Fruit fly (Drosophila melanogaster) whole organism, embryonic: ENCODE results near the gene w.

ENCODE experiments used
- BEAF-32 ChIP-seq: fragments of 200-800 bp; sonication (Bioruptor generic); optimal IDR thresholded peaks from 3 replicates; lab custom pipeline; 2017; ENCODE audit warnings: missing biosample characterization, missing genetic modification characterization, mild to moderate bottlenecking, moderate library complexity, missing genetic modification reagents
- CG10565 ChIP-seq: fragments of 200-800 bp; sonication (Bioruptor generic); optimal IDR thresholded peaks from 3 replicates; lab custom pipeline; 2016; ENCODE audit warnings: missing biosample characterization, mild to moderate bottlenecking, missing genetic modification characterization
- CG12769 ChIP-seq: fragments of 200-800 bp; sonication (Bioruptor generic); optimal IDR thresholded peaks from 2 replicates; lab custom pipeline; 2019; ENCODE audit warnings: missing biosample characterization, mild to moderate bottlenecking, missing genetic modification characterization, moderate library complexity
- CG12942 ChIP-seq: fragments of 200-800 bp; sonication (Bioruptor generic); optimal IDR thresholded peaks from 3 replicates; lab custom pipeline; 2016; ENCODE audit warnings: missing biosample characterization, missing genetic modification characterization
- CG13296 ChIP-seq: fragments of 200-800 bp; sonication (Bioruptor generic); optimal IDR thresholded peaks from 3 replicates; lab custom pipeline; 2018; ENCODE audit warnings: missing biosample characterization, mild to moderate bottlenecking, missing genetic modification characterization
- CG1647 ChIP-seq: fragments of 200-800 bp; sonication (Bioruptor generic); optimal IDR thresholded peaks from 3 replicates; lab custom pipeline; 2016; ENCODE audit warnings: missing biosample characterization, missing genetic modification characterization
- CG16779 ChIP-seq: fragments of 200-800 bp; sonication (Bioruptor generic); IDR thresholded peaks from 2 replicates; pipeline ENCODE4 v1.3.6; 2022; ENCODE audit warnings: missing biosample characterization, missing genetic modification characterization
- CG18262 ChIP-seq: fragments of 200-800 bp; optimal IDR thresholded peaks from 3 replicates; lab custom pipeline; 2019; ENCODE audit warnings: missing biosample characterization, mild to moderate bottlenecking, missing genetic modification characterization, moderate library complexity
- CG18599 ChIP-seq: fragments of 200-800 bp; sonication (Bioruptor generic); optimal IDR thresholded peaks from 3 replicates; lab custom pipeline; 2017; ENCODE audit warnings: missing biosample characterization, missing genetic modification characterization, mild to moderate bottlenecking, moderate library complexity, missing genetic modification reagents
- CG2678 ChIP-seq: fragments of 200-800 bp; sonication (Bioruptor generic); optimal IDR thresholded peaks from 3 replicates; lab custom pipeline; 2019; ENCODE audit warnings: missing biosample characterization, mild to moderate bottlenecking, missing genetic modification characterization, moderate library complexity
- CG30403 ChIP-seq: fragments of 200-800 bp; sonication (Bioruptor generic); optimal IDR thresholded peaks from 3 replicates; lab custom pipeline; 2016; ENCODE audit warnings: missing biosample characterization, missing genetic modification characterization
- CG6175 ChIP-seq: fragments of 200-800 bp; sonication (Bioruptor generic); IDR thresholded peaks from 3 replicates; pipeline ENCODE4 v1.3.6; 2022; ENCODE audit warnings: missing biosample characterization, missing genetic modification characterization
- CG6272 ChIP-seq: fragments of 200-800 bp; sonication (Bioruptor generic); IDR thresholded peaks from 2 replicates; pipeline ENCODE4 v1.3.6; 2022; ENCODE audit warnings: missing biosample characterization, missing genetic modification characterization
- CG7928 ChIP-seq: fragments of 200-800 bp; sonication (Bioruptor generic); optimal IDR thresholded peaks from 2 replicates; lab custom pipeline; 2017; ENCODE audit warnings: missing biosample characterization, mild to moderate bottlenecking, missing genetic modification characterization
- CG8290 ChIP-seq, 3 experiments: fragments of 200-800 bp; sonication (Bioruptor generic); optimal IDR thresholded peaks; 2 replicates each; lab custom pipeline; 2016 to 2019; ENCODE audit warnings: missing biosample characterization in 3 of 3, missing genetic modification characterization in 3 of 3, mild to moderate bottlenecking in 2 of 3, moderate library complexity in 1 of 3
- CG9215 ChIP-seq: fragments of 200-800 bp; sonication (Bioruptor generic); IDR thresholded peaks from 2 replicates; pipeline ENCODE4 v1.3.6; 2022; ENCODE audit warnings: missing biosample characterization, missing genetic modification characterization
- CG9609 ChIP-seq: fragments of 200-800 bp; sonication (Bioruptor generic); optimal IDR thresholded peaks from 3 replicates; lab custom pipeline; 2016; ENCODE audit warnings: missing biosample characterization, missing genetic modification characterization
- CTCF ChIP-seq: fragments of 200-800 bp; sonication (Bioruptor generic); optimal IDR thresholded peaks from 2 replicates; lab custom pipeline; 2017; ENCODE audit warnings: missing biosample characterization, mild to moderate bottlenecking, missing genetic modification characterization, moderate library complexity
- E2f2 ChIP-seq: fragments of 200-800 bp; sonication (Bioruptor generic); IDR thresholded peaks from 2 replicates; pipeline ENCODE4 v1.3.6; 2022; ENCODE audit warnings: missing biosample characterization, missing genetic modification characterization
- ERR ChIP-seq: fragments of 200-800 bp; sonication (Bioruptor generic); optimal IDR thresholded peaks from 2 replicates; lab custom pipeline; 2016; ENCODE audit warnings: missing biosample characterization, missing genetic modification characterization
- Fer1 ChIP-seq: fragments of 200-800 bp; sonication (Bioruptor generic); optimal IDR thresholded peaks from 2 replicates; lab custom pipeline; 2017; ENCODE audit warnings: missing biosample characterization, mild to moderate bottlenecking, missing genetic modification characterization
- Hmr ChIP-seq: fragments of 200-800 bp; sonication (Bioruptor generic); optimal IDR thresholded peaks from 3 replicates; lab custom pipeline; 2017; ENCODE audit warnings: mild to moderate bottlenecking, missing biosample characterization, missing genetic modification reagents, missing genetic modification characterization
- Hr3 ChIP-seq: fragments of 200-800 bp; sonication (Bioruptor generic); optimal IDR thresholded peaks from 3 replicates; lab custom pipeline; 2016; ENCODE audit warnings: missing biosample characterization, missing genetic modification characterization
- Jarid2 ChIP-seq: fragments of 200-800 bp; sonication (Bioruptor generic); optimal IDR thresholded peaks from 3 replicates; lab custom pipeline; 2017; ENCODE audit warnings: mild to moderate bottlenecking, missing biosample characterization, missing genetic modification reagents, missing genetic modification characterization
- Lhr ChIP-seq: fragments of 200-800 bp; sonication (Bioruptor generic); optimal IDR thresholded peaks from 3 replicates; lab custom pipeline; 2017; ENCODE audit warnings: mild to moderate bottlenecking, missing biosample characterization, missing genetic modification reagents, missing genetic modification characterization
- NFAT ChIP-seq: fragments of 200-800 bp; sonication (Bioruptor generic); IDR thresholded peaks from 2 replicates; pipeline ENCODE4 v1.3.6; 2022; ENCODE audit warnings: missing biosample characterization, missing genetic modification characterization
- Nf-YB ChIP-seq: fragments of 200-800 bp; sonication (Bioruptor generic); optimal IDR thresholded peaks from 3 replicates; lab custom pipeline; 2019; ENCODE audit warnings: missing biosample characterization, mild to moderate bottlenecking, missing genetic modification characterization, moderate library complexity
- Oli ChIP-seq: fragments of 200-800 bp; sonication (Bioruptor generic); optimal IDR thresholded peaks from 2 replicates; lab custom pipeline; 2018; ENCODE audit warnings: missing biosample characterization, mild to moderate bottlenecking, missing genetic modification characterization, moderate library complexity
- Optix ChIP-seq: fragments of 200-800 bp; sonication (Bioruptor generic); IDR thresholded peaks from 3 replicates; pipeline ENCODE4 v1.3.6; 2022; ENCODE audit warnings: missing biosample characterization, missing genetic modification characterization
- Ptx1 ChIP-seq: fragments of 200-800 bp; sonication (Bioruptor generic); IDR thresholded peaks from 2 replicates; pipeline ENCODE4 v1.3.6; 2022; ENCODE audit warnings: missing biosample characterization, missing genetic modification characterization
- Sry-δ ChIP-seq: fragments of 200-800 bp; sonication (Bioruptor generic); optimal IDR thresholded peaks from 2 replicates; lab custom pipeline; 2016; ENCODE audit warnings: missing biosample characterization, missing genetic modification characterization
- TFAM ChIP-seq: fragments of 200-800 bp; sonication (Bioruptor generic); optimal IDR thresholded peaks from 2 replicates; lab custom pipeline; 2017; ENCODE audit warnings: missing biosample characterization, missing genetic modification characterization, inconsistent platforms
- cato ChIP-seq: fragments of 200-800 bp; sonication (Bioruptor generic); optimal IDR thresholded peaks from 2 replicates; lab custom pipeline; 2016; ENCODE audit warnings: missing biosample characterization, missing genetic modification characterization, borderline replicate concordance
- chif ChIP-seq, 2 experiments: fragments of 200-800 bp; sonication (Bioruptor generic); optimal IDR thresholded peaks; 3 replicates each; lab custom pipeline; 2016; ENCODE audit warnings: missing biosample characterization in 2 of 2, missing genetic modification characterization in 2 of 2
- corto ChIP-seq: fragments of 200-800 bp; sonication (Bioruptor generic); optimal IDR thresholded peaks from 2 replicates; lab custom pipeline; 2016; ENCODE audit warnings: missing biosample characterization, mild to moderate bottlenecking, missing genetic modification characterization, moderate library complexity
- exex ChIP-seq: fragments of 200-800 bp; sonication (Bioruptor generic); optimal IDR thresholded peaks from 4 replicates; lab custom pipeline; 2018; ENCODE audit warnings: missing biosample characterization, mild to moderate bottlenecking, missing genetic modification characterization, moderate library complexity
- gem ChIP-seq: fragments of 200-800 bp; sonication (Bioruptor generic); optimal IDR thresholded peaks from 2 replicates; lab custom pipeline; 2019; ENCODE audit warnings: missing biosample characterization, mild to moderate bottlenecking, missing genetic modification characterization, moderate library complexity
- gsb ChIP-seq: fragments of 200-800 bp; sonication (Bioruptor generic); IDR thresholded peaks from 2 replicates; pipeline ENCODE4 v1.3.6; 2022; ENCODE audit warnings: missing biosample characterization, missing genetic modification characterization
- gt ChIP-seq: fragments of 200-800 bp; sonication (Bioruptor generic); IDR thresholded peaks from 2 replicates; pipeline ENCODE4 v1.3.6; 2022; ENCODE audit warnings: missing biosample characterization, missing genetic modification characterization
- jing ChIP-seq: fragments of 200-800 bp; sonication (Bioruptor generic); optimal IDR thresholded peaks from 2 replicates; lab custom pipeline; 2018; ENCODE audit warnings: missing biosample characterization, mild to moderate bottlenecking, missing genetic modification characterization
- kah ChIP-seq: fragments of 200-800 bp; sonication (Bioruptor generic); optimal IDR thresholded peaks from 2 replicates; lab custom pipeline; 2018; ENCODE audit warnings: missing biosample characterization, mild to moderate bottlenecking, missing genetic modification characterization
- knrl ChIP-seq: fragments of 200-800 bp; sonication (Bioruptor generic); IDR thresholded peaks from 3 replicates; pipeline ENCODE4 v1.3.6; 2022; ENCODE audit warnings: missing biosample characterization, missing genetic modification characterization; ENCODE audit not compliant: partially characterized antibody
- mam ChIP-seq: fragments of 200-800 bp; sonication (Bioruptor generic); optimal IDR thresholded peaks from 3 replicates; lab custom pipeline; 2016; ENCODE audit warnings: missing biosample characterization, missing genetic modification characterization
- psq ChIP-seq: fragments of 200-800 bp; sonication (Bioruptor generic); optimal IDR thresholded peaks from 2 replicates; lab custom pipeline; 2017; ENCODE audit warnings: missing biosample characterization, missing genetic modification characterization
- shn ChIP-seq: fragments of 200-800 bp; sonication (Bioruptor generic); optimal IDR thresholded peaks from 3 replicates; lab custom pipeline; 2016; ENCODE audit warnings: missing biosample characterization, missing genetic modification characterization
- sim ChIP-seq: fragments of 200-800 bp; sonication (Bioruptor generic); IDR thresholded peaks from 2 replicates; pipeline ENCODE4 v1.3.6; 2022; ENCODE audit warnings: missing biosample characterization, missing genetic modification characterization
- sna ChIP-seq: fragments of 200-800 bp; sonication (Bioruptor generic); IDR thresholded peaks from 2 replicates; pipeline ENCODE4 v1.3.6; 2022; ENCODE audit warnings: missing biosample characterization, missing genetic modification characterization; ENCODE audit not compliant: partially characterized antibody
- sr ChIP-seq: fragments of 200-800 bp; sonication (Bioruptor generic); IDR thresholded peaks from 3 replicates; pipeline ENCODE4 v1.3.6; 2022; ENCODE audit warnings: missing biosample characterization, missing genetic modification characterization
- tna ChIP-seq: fragments of 200-800 bp; sonication (Bioruptor generic); IDR thresholded peaks from 2 replicates; pipeline ENCODE4 v1.3.6; 2022; ENCODE audit warnings: missing biosample characterization, missing genetic modification characterization; ENCODE audit not compliant: partially characterized antibody
- trem ChIP-seq: fragments of 200-800 bp; optimal IDR thresholded peaks from 3 replicates; lab custom pipeline; 2019; ENCODE audit warnings: missing biosample characterization, mild to moderate bottlenecking, missing genetic modification characterization, moderate library complexity
- wor ChIP-seq: fragments of 200-800 bp; sonication (Bioruptor generic); IDR thresholded peaks from 2 replicates; pipeline ENCODE4 v1.3.6; 2022; ENCODE audit warnings: missing biosample characterization, missing genetic modification characterization

The w gene

dm6 chrX:2790055-2790617 lies 6.1 kb downstream of the w start, which contains the start of gene CG32795 (continued):
- peak; percentile 65 for TF ChIP-seq CG18262 (tag; lab: Kevin White, UChicago)
- TF ChIP-seq CTCF, result peak; percentile 43
- TF ChIP-seq Nf-YB (GFP tag; lab: Kevin White, UChicago), result peak; percentile 33
- TF ChIP-seq Hr3 (GFP tag; lab: Kevin White, UChicago), result no peak
- TF ChIP-seq corto (GFP tag; lab: Kevin White, UChicago), result no peak
- TF ChIP-seq Oli (tag; lab: Kevin White, UChicago), result no peak
- TF ChIP-seq cato, result no peak
- TF ChIP-seq CG18599 (GFP tag; lab: Kevin White, UChicago), result no peak
- TF ChIP-seq Ptx1, result no peak
- peak; percentile 29 for TF ChIP-seq Hmr (GFP tag; lab: Kevin White, UChicago)
- peak; percentile 28 for TF ChIP-seq exex (tag; lab: Kevin White, UChicago)
- TF ChIP-seq BEAF-32 (GFP tag; lab: Kevin White, UChicago), result peak; percentile 26
- no peak for TF ChIP-seq TFAM (GFP tag; lab: Kevin White, UChicago)
- TF ChIP-seq Jarid2 (GFP tag; lab: Kevin White, UChicago), result no peak
- no peak for TF ChIP-seq NFAT (GFP tag; lab: Robert Waterston, UW)
- TF ChIP-seq CG1647 (GFP tag; lab: Kevin White, UChicago), result no peak
- no peak for TF ChIP-seq sr (GFP tag; lab: Robert Waterston, UW)
- no peak for TF ChIP-seq jing (GFP tag; lab: Kevin White, UChicago)
- no peak for TF ChIP-seq Optix (GFP tag; lab: Robert Waterston, UW)
- no peak for TF ChIP-seq mam
- TF ChIP-seq tna (GFP tag; lab: Robert Waterston, UW), result no peak; the same call in 1 of the 2 replicates
- TF ChIP-seq CG9609 (GFP tag; lab: Kevin White, UChicago), result no peak
- TF ChIP-seq Lhr (GFP tag; lab: Kevin White, UChicago), result peak; percentile 13
- TF ChIP-seq CG30403 (GFP tag; lab: Kevin White, UChicago), result peak; percentile 6
- no peak for TF ChIP-seq CG16779 (GFP tag; lab: Robert Waterston, UW)
- TF ChIP-seq CG13296 (GFP tag; lab: Kevin White, UChicago), result no peak
- TF ChIP-seq Sry-δ (GFP tag; lab: Kevin White, UChicago), result no peak
- TF ChIP-seq CG6175 (GFP tag; lab: Robert Waterston, UW), result no peak
- no peak for TF ChIP-seq CG8290 (GFP tag; optimal IDR thresholded peaks at IDR 0.05; lab: Kevin White, UChicago)
- peak; percentile 46 to 49 for TF ChIP-seq CG8290 (tag; optimal IDR thresholded peaks at IDR 0.05; lab: Kevin White, UChicago)
- no peak for TF ChIP-seq psq (GFP tag; lab: Kevin White, UChicago)
- peak; percentile 49 for TF ChIP-seq CG2678 (tag; lab: Kevin White, UChicago)
- no peak for TF ChIP-seq gsb (GFP tag; lab: Robert Waterston, UW)
- TF ChIP-seq CG6272 (GFP tag; lab: Robert Waterston, UW), result no peak
- peak; percentile 73 for TF ChIP-seq ERR (GFP tag; lab: Kevin White, UChicago)
- TF ChIP-seq CG9215 (GFP tag; lab: Robert Waterston, UW), result no peak
- TF ChIP-seq CG7928, result peak; percentile 56
- peak; percentile 93 for TF ChIP-seq E2f2 (GFP tag; lab: Robert Waterston, UW)
- no peak for TF ChIP-seq shn (GFP tag; lab: Kevin White, UChicago)
- TF ChIP-seq chif (GFP tag; optimal IDR thresholded peaks at IDR 0.05; lab: Kevin White, UChicago), result no peak
- no peak for TF ChIP-seq kah (GFP tag; lab: Kevin White, UChicago)
- no peak for TF ChIP-seq wor (GFP tag; lab: Robert Waterston, UW)
- no peak; the same call in 1 of the 2 replicates for TF ChIP-seq sna
- TF ChIP-seq sim (GFP tag; lab: Robert Waterston, UW), result no peak
- no peak for TF ChIP-seq CG10565 (GFP tag; lab: Kevin White, UChicago)
- TF ChIP-seq CG12942 (GFP tag; lab: Kevin White, UChicago), result no peak
- TF ChIP-seq gt (GFP tag; lab: Robert Waterston, UW), result no peak
- TF ChIP-seq gem, result peak; percentile 24
- no peak for TF ChIP-seq trem (tag; lab: Kevin White, UChicago)
- TF ChIP-seq knrl (GFP tag; lab: Robert Waterston, UW), result peak; percentile 53; the same call in 2 of the 3 replicates
- no peak for TF ChIP-seq CG12769 (tag; lab: Kevin White, UChicago)
- TF ChIP-seq Fer1 (GFP tag; lab: Kevin White, UChicago), result peak; percentile 47
